Fruit fly (Drosophila melanogaster) whole organism, prepupa: ENCODE data around the gene CG8319.

Experiments used
- CG1621 ChIP-seq: fragments of 200-800 bp; sonication (Bioruptor generic); optimal IDR thresholded peaks from 3 replicates; lab custom pipeline; 2018; ENCODE audit warnings: missing biosample characterization, mild to moderate bottlenecking, missing genetic modification characterization
- CG3032 ChIP-seq: fragments of 200-800 bp; optimal IDR thresholded peaks from 2 replicates; lab custom pipeline; 2019; ENCODE audit warnings: missing biosample characterization, mild to moderate bottlenecking, missing genetic modification characterization, moderate library complexity
- CG34406 ChIP-seq: fragments of 200-800 bp; sonication (Bioruptor generic); optimal IDR thresholded peaks from 3 replicates; lab custom pipeline; 2016; ENCODE audit warnings: missing biosample characterization, missing genetic modification characterization
- CG3919 ChIP-seq: fragments of 200-800 bp; sonication (Bioruptor generic); optimal IDR thresholded peaks from 3 replicates; lab custom pipeline; 2016; ENCODE audit warnings: missing biosample characterization, missing genetic modification characterization
- CG6854 ChIP-seq: fragments of 200-800 bp; sonication (Bioruptor generic); optimal IDR thresholded peaks from 2 replicates; lab custom pipeline; 2017; ENCODE audit warnings: missing biosample characterization, mild to moderate bottlenecking, missing genetic modification characterization
- CG7368 ChIP-seq: fragments of 200-800 bp; sonication (Bioruptor generic); optimal IDR thresholded peaks from 3 replicates; lab custom pipeline; 2016; ENCODE audit warnings: missing biosample characterization, missing genetic modification characterization
- CG8319 ChIP-seq: fragments of 200-800 bp; sonication (Bioruptor generic); optimal IDR thresholded peaks from 3 replicates; lab custom pipeline; 2016; ENCODE audit warnings: missing biosample characterization, missing genetic modification characterization
- Eip75B ChIP-seq: fragments of 200-800 bp; sonication (Bioruptor generic); optimal IDR thresholded peaks from 3 replicates; lab custom pipeline; 2016; ENCODE audit warnings: missing biosample characterization, missing genetic modification characterization
- Eip78C ChIP-seq: fragments of 200-800 bp; sonication (Bioruptor generic); peaks from one replicate; lab custom pipeline; 2016; ENCODE audit warnings: missing biosample characterization, missing genetic modification characterization
- Eip93F ChIP-seq: fragments of 200-800 bp; sonication (Bioruptor generic); optimal IDR thresholded peaks from 2 replicates; lab custom pipeline; 2016; ENCODE audit warnings: missing biosample characterization, mild to moderate bottlenecking, missing genetic modification characterization
- Ets21C ChIP-seq: fragments of 200-800 bp; sonication (Bioruptor generic); optimal IDR thresholded peaks from 3 replicates; lab custom pipeline; 2016; ENCODE audit warnings: missing biosample characterization, missing genetic modification characterization
- Hr39 ChIP-seq: fragments of 200-800 bp; sonication (Bioruptor generic); optimal IDR thresholded peaks from 2 replicates; lab custom pipeline; 2016; ENCODE audit warnings: missing biosample characterization, missing genetic modification characterization
- Hr4 ChIP-seq: fragments of 200-800 bp; sonication (Bioruptor generic); optimal IDR thresholded peaks from 3 replicates; lab custom pipeline; 2016; ENCODE audit warnings: missing biosample characterization, missing genetic modification characterization
- Met ChIP-seq: fragments of 200-800 bp; sonication (Bioruptor generic); optimal IDR thresholded peaks from 3 replicates; lab custom pipeline; 2016; ENCODE audit warnings: missing biosample characterization, missing genetic modification characterization
- Smox ChIP-seq: fragments of 200-800 bp; sonication (Bioruptor generic); optimal IDR thresholded peaks from 3 replicates; lab custom pipeline; 2016; ENCODE audit warnings: missing biosample characterization, missing genetic modification characterization
- Sox102F ChIP-seq: fragments of 200-800 bp; sonication (Bioruptor generic); optimal IDR thresholded peaks from 2 replicates; lab custom pipeline; 2016; ENCODE audit warnings: missing biosample characterization, mild to moderate bottlenecking, missing genetic modification characterization
- cyc ChIP-seq: fragments of 200-800 bp; sonication (Bioruptor generic); optimal IDR thresholded peaks from 3 replicates; lab custom pipeline; 2016; ENCODE audit warnings: missing biosample characterization, missing genetic modification characterization
- dsx ChIP-seq: fragments of 200-800 bp; optimal IDR thresholded peaks from 3 replicates; lab custom pipeline; 2019; ENCODE audit warnings: missing biosample characterization, mild to moderate bottlenecking, missing genetic modification characterization, moderate library complexity; ENCODE audit not compliant: poor library complexity, severe bottlenecking
- eg ChIP-seq: fragments of 200-800 bp; sonication (Bioruptor generic); IDR thresholded peaks from 3 replicates; pipeline ENCODE4 v1.3.6; 2022; ENCODE audit warnings: missing biosample characterization, missing genetic modification characterization
- esn ChIP-seq: fragments of 200-800 bp; sonication (Bioruptor generic); optimal IDR thresholded peaks from 2 replicates; lab custom pipeline; 2016; ENCODE audit warnings: missing biosample characterization, mild to moderate bottlenecking, missing genetic modification characterization, moderate library complexity
- fd59A ChIP-seq: fragments of 200-800 bp; sonication (Bioruptor generic); optimal IDR thresholded peaks from 2 replicates; lab custom pipeline; 2017; ENCODE audit warnings: missing biosample characterization, mild to moderate bottlenecking, missing genetic modification characterization, missing genetic modification reagents
- fkh ChIP-seq: fragments of 200-800 bp; sonication (Bioruptor generic); optimal IDR thresholded peaks from 3 replicates; lab custom pipeline; 2017; ENCODE audit warnings: missing biosample characterization, mild to moderate bottlenecking, missing genetic modification characterization, moderate library complexity
- net ChIP-seq: fragments of 200-800 bp; sonication (Bioruptor generic); optimal IDR thresholded peaks from 3 replicates; lab custom pipeline; 2016; ENCODE audit warnings: missing biosample characterization, missing genetic modification characterization
- pdm3 ChIP-seq: fragments of 200-800 bp; sonication (Bioruptor generic); optimal IDR thresholded peaks from 3 replicates; lab custom pipeline; 2016; ENCODE audit warnings: missing biosample characterization, missing genetic modification characterization
- salr ChIP-seq, 2 experiments: fragments of 200-800 bp; sonication (Bioruptor generic); optimal IDR thresholded peaks; 3 replicates each; lab custom pipeline; 2016 to 2018; ENCODE audit warnings: missing biosample characterization in 2 of 2, missing genetic modification characterization in 2 of 2, mild to moderate bottlenecking in 1 of 2
- ss ChIP-seq, 2 experiments: fragments of 200-800 bp; sonication (Bioruptor generic); optimal IDR thresholded peaks; 2 replicates in 1 of 2; 3 replicates in 1 of 2; lab custom pipeline; 2017 to 2018; ENCODE audit warnings: mild to moderate bottlenecking in 2 of 2, missing biosample characterization in 2 of 2, missing genetic modification characterization in 2 of 2, moderate library complexity in 1 of 2
- svp ChIP-seq: fragments of 200-800 bp; sonication (Bioruptor generic); peaks from one replicate; lab custom pipeline; 2016; ENCODE audit warnings: missing biosample characterization, missing genetic modification characterization
- topi ChIP-seq: fragments of 200-800 bp; sonication (Bioruptor generic); optimal IDR thresholded peaks from 3 replicates; lab custom pipeline; 2016; ENCODE audit warnings: missing biosample characterization, missing genetic modification characterization
- vri ChIP-seq: fragments of 200-800 bp; sonication (Bioruptor generic); optimal IDR thresholded peaks from 3 replicates; lab custom pipeline; 2016; ENCODE audit warnings: missing biosample characterization, mild to moderate bottlenecking, missing genetic modification characterization

Gene CG8319

DNA sequence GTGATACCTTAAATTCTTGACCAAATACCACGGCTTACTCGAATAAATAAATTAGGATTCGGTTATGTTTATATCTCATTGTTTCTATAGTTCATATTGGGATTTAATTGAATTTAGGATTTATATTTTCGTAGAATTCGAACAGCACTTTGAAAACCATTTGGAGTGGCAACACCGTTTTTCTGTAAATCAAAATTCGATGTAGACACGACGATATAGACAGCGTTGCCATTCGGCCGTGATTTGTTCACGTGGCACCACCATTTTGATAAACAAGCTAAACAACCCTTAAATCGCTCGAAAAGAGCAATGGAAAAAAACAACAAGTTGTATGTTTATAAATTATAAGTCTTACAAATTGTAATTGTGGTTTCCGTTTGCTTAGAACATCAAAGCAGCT, 1.5 kb downstream of the CG8319 start:
- no peak for TF ChIP-seq svp (GFP tag; lab: Kevin White, UChicago)
- TF ChIP-seq dsx (GFP tag; lab: Kevin White, UChicago), result no peak
- TF ChIP-seq Eip78C, result peak; percentile 32
- TF ChIP-seq Hr39 (GFP tag; lab: Kevin White, UChicago), result no peak
- peak; percentile 86 for TF ChIP-seq fkh

DNA sequence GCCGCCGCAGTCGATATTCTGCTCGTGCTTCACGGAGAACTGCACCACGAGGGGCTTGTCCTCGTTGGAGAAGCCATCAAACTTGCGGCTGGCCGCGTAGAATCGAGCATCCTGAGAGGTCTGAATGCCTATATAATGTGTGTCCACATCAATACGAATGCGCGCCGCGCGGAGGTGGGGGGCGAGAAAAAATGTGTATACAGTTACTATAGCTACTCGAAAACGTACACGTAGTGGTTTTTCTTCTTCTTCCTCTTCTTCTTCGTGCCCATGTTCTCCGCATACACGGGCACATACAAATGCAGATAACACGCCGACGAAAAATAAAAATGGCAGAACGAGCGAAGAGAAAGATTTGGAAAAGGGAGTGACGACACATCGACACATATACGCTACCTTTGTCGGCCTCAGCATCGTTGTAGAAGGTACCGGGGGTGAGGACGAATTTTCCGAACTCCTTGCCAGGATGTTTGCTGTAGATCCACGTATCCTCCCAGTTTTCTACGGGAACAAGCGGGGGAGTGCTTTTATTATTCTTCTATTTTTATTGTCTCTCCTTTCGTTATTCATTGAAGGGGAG, 3.0 kb downstream of the CG8319 start:
- TF ChIP-seq CG1621 (peak; percentile 0), net (GFP tag; lab: Kevin White, UChicago) (no peak), ss (GFP tag; optimal IDR thresholded peaks at IDR 0.05; lab: Kevin White, UChicago) (peak in 1 of 2 experiments; percentile 8), CG34406 (no peak), Smox (GFP tag; lab: Kevin White, UChicago) (no peak), fkh (no peak), vri (GFP tag; lab: Kevin White, UChicago) (peak; percentile 10)

dm6 chr3R:9630633-9631095, 3.5 kb downstream of the CG8319 start, which contains the start of gene Calr:
TSS of gene Calr (minus strand) at chr3R:9630851.
- TF ChIP-seq Met (GFP tag; lab: Kevin White, UChicago) (no peak), CG7368 (peak; percentile 2), CG3919 (no peak), Ets21C (GFP tag; lab: Kevin White, UChicago) (no peak), Eip75B (GFP tag; lab: Kevin White, UChicago) (peak; percentile 57), fkh (peak; percentile 84), Eip93F (GFP tag; lab: Kevin White, UChicago) (peak; percentile 50), CG3032 (tag; lab: Kevin White, UChicago) (peak; percentile 4), eg (GFP tag; lab: Robert Waterston, UW) (no peak), cyc (GFP tag; lab: Kevin White, UChicago) (no peak), Sox102F (GFP tag; lab: Kevin White, UChicago) (no peak), pdm3 (GFP tag; lab: Kevin White, UChicago) (no peak), CG6854 (peak; percentile 85), vri (GFP tag; lab: Kevin White, UChicago) (peak; percentile 60), esn (GFP tag; lab: Kevin White, UChicago) (peak; percentile 47), Eip78C (peak; percentile 87), topi (peak; percentile 33), fd59A (GFP tag; lab: Kevin White, UChicago) (no peak), svp (GFP tag; lab: Kevin White, UChicago) (peak; percentile 89)

DNA sequence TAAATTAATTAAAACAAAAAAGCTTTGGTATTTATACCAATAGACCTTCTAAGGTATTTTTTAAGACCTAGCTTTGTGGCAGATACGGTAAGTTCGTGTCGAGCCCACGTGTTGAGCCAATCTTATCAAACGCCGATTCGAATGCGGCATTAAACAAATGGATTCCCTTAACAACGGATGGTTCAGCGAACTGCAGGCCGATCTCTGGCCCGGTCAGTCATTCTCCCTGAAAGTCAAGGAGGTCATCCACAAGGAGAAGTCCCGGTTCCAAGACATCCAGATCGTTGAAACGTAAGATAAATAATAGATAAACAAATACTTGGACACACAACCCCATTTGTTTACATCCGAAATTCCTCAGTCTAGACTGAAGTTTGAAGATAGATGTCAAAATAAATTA, 4.4 kb downstream of the CG8319 start, which contains the start of gene SpdS:
TSS of gene SpdS (plus strand) at position 78 of the 400 bp plus-strand sequence.
- TF ChIP-seq fkh (peak; percentile 80), cyc (GFP tag; lab: Kevin White, UChicago) (no peak), salr (GFP tag; optimal IDR thresholded peaks at IDR 0.05; lab: Kevin White, UChicago) (no peak), pdm3 (GFP tag; lab: Kevin White, UChicago) (no peak), Hr4 (GFP tag; lab: Kevin White, UChicago) (no peak), ss (GFP tag; optimal IDR thresholded peaks at IDR 0.05; lab: Kevin White, UChicago) (no peak), CG8319 (GFP tag; lab: Kevin White, UChicago) (no peak), CG3032 (tag; lab: Kevin White, UChicago) (no peak)

DNA sequence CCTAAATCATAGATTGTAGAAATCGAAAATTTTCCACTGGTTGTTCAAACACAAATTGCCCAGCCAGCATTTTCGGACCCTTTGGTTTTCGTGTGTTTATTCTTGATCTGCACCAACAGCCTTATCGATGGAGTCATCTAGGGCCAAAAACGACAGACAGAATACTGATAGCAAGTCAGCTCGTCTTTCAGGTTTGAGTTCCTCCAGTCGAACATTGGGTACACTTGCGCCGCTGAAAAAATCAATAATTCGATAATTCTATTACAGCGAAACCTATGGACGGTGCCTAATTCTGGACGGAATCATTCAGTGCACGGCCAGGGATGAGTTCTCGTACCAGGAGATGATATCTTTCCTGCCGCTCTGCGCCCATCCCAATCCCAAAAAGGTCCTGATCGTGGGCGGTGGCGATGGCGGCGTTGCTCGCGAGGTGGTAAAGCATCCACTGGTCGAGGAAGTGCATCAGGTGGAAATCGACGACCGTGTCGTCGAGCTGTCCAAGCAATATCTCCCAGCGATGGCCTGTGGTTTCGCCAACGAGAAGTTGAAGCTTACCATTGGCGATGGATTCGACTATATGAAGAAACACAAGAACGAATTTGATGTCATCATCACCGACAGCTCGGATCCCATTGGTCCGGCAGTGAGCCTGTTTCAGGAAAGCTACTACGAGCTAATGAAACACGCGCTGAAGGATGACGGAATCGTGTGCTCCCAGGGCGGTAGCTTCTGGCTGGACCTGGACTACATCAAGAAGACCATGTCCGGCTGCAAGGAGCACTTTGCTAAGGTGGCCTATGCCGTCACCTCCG, 5.2 kb downstream of the CG8319 start:
- TF ChIP-seq svp (GFP tag; lab: Kevin White, UChicago) (peak; percentile 98), eg (GFP tag; lab: Robert Waterston, UW) (no peak)
